Worm (Caenorhabditis elegans) whole organism, L2 larva: Measurements from ENCODE around the gene tbx-2.

Source experiments
- ama-1 ChIP-seq: fragments of 150-350 bp; optimal IDR thresholded peaks from 2 replicates; lab custom pipeline; 2018; ENCODE audit warnings: inconsistent platforms
- blmp-1 ChIP-seq: sonication (generic microtip); optimal IDR thresholded peaks from 2 replicates; lab custom pipeline; 2017; ENCODE audit warnings: missing genetic modification characterization, mild to moderate bottlenecking, missing compliant biosample characterization, antibody characterized with exemption, moderate library complexity; ENCODE audit not compliant: insufficient read depth
- elt-3 ChIP-seq: sonication (generic microtip); optimal IDR thresholded peaks from 2 replicates; lab custom pipeline; 2017; ENCODE audit warnings: missing biosample characterization, missing genetic modification characterization
- lin-13 ChIP-seq: fragments of 150-350 bp; optimal IDR thresholded peaks from 2 replicates; lab custom pipeline; 2014; ENCODE audit warnings: missing biosample characterization, missing genetic modification reagents, missing genetic modification characterization
- lsy-2 ChIP-seq, 2 experiments: fragments of 150-350 bp in 1 of 2; sonication (generic microtip) in 1 of 2; optimal IDR thresholded peaks; 2 replicates each; lab custom pipeline; 2014 to 2017; ENCODE audit warnings: missing biosample characterization in 2 of 2, missing genetic modification characterization in 2 of 2
- nhr-10 ChIP-seq: sonication (generic microtip); optimal IDR thresholded peaks from 2 replicates; lab custom pipeline; 2017; ENCODE audit warnings: missing biosample characterization, missing genetic modification characterization
- nhr-11 ChIP-seq: fragments of 150-350 bp; optimal IDR thresholded peaks from 2 replicates; lab custom pipeline; 2014; ENCODE audit warnings: missing biosample characterization, missing genetic modification characterization
- nhr-77 ChIP-seq: fragments of 150-350 bp; optimal IDR thresholded peaks from 2 replicates; lab custom pipeline; 2014; ENCODE audit warnings: missing biosample characterization, missing genetic modification characterization
- skn-1 ChIP-seq: sonication (generic microtip); optimal IDR thresholded peaks from 2 replicates; lab custom pipeline; 2017; ENCODE audit warnings: missing biosample characterization, missing genetic modification characterization
- unc-62 ChIP-seq: fragments of 150-350 bp; optimal IDR thresholded peaks from 2 replicates; lab custom pipeline; 2014; ENCODE audit warnings: missing biosample characterization, missing genetic modification reagents, missing genetic modification characterization
- ztf-1 ChIP-seq: fragments of 200-800 bp; sonication (Bioruptor generic); conservative IDR thresholded peaks from 2 replicates; pipeline ENCODE4 v1.3.6; 2022; ENCODE audit warnings: missing genetic modification characterization, missing compliant biosample characterization
- ztf-11 ChIP-seq: sonication (generic microtip); optimal IDR thresholded peaks from 2 replicates; lab custom pipeline; 2017; ENCODE audit warnings: missing biosample characterization, missing genetic modification characterization

DNA sequence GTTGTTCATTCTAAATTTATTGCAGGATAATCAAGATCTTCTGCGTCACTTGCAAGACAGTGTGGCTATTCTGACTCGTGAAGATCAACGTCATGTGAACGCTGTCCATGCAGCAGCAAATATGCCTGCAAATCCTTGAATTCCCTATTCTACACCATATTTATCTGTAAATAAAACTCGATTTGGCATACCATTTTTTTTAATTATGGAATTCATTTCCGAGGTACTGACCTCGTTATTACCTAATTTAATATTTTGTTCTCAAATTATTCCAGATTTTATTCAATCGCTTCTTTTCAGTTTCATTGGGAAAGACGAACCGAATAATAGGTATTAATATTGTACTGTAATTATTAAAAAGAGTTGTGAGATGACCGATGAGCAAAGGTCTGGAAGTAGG, 37.5 kb upstream of the tbx-2 start, which contains the start of gene cid-1:
- no peak for TF ChIP-seq ztf-11 (tag; lab: Kevin White, UChicago)
- no peak for TF ChIP-seq blmp-1 (tag; lab: Kevin White, UChicago)
- TF ChIP-seq nhr-10, result no peak
- TF ChIP-seq nhr-11 (tag; lab: Kevin White, UChicago), result no peak
- TF ChIP-seq skn-1 (tag; lab: Kevin White, UChicago), result no peak
- TF ChIP-seq ztf-1, result no peak
- no peak for TF ChIP-seq ama-1 (lab: Kevin White, UChicago)
- TF ChIP-seq elt-3, result no peak
- no peak for TF ChIP-seq nhr-77 (tag; lab: Kevin White, UChicago)
- TF ChIP-seq lsy-2 (tag; optimal IDR thresholded peaks at IDR 0.05; lab: Kevin White, UChicago), result no peak
- TF ChIP-seq lin-13 (GFP tag; lab: Kevin White, UChicago), result no peak
- no peak for TF ChIP-seq unc-62 (GFP tag; lab: Kevin White, UChicago)
